Worm (Caenorhabditis elegans) whole organism, L3 larva: ENCODE results near the gene npp-24.

Experiments used
- R02D3.7 ChIP-seq: fragments of 150-350 bp; optimal IDR thresholded peaks from 2 replicates; lab custom pipeline; 2014; ENCODE audit warnings: missing biosample characterization, missing genetic modification characterization
- aly-2 ChIP-seq: fragments of 150-350 bp; optimal IDR thresholded peaks from 2 replicates; lab custom pipeline; 2014; ENCODE audit warnings: missing biosample characterization, missing genetic modification characterization
- ama-1 ChIP-seq: fragments of 150-350 bp; optimal IDR thresholded peaks from 2 replicates; lab custom pipeline; 2018
- ceh-82 ChIP-seq: fragments of 150-350 bp; optimal IDR thresholded peaks from 2 replicates; lab custom pipeline; 2014; ENCODE audit warnings: missing biosample characterization, missing genetic modification characterization
- daf-12 ChIP-seq: fragments of 150-350 bp; optimal IDR thresholded peaks from 2 replicates; lab custom pipeline; 2014; ENCODE audit warnings: missing biosample characterization, missing genetic modification reagents, missing genetic modification characterization
- egl-5 ChIP-seq: fragments of 150-350 bp; optimal IDR thresholded peaks from 2 replicates; lab custom pipeline; 2017; ENCODE audit warnings: missing biosample characterization, missing genetic modification reagents, missing genetic modification characterization, inconsistent platforms
- elt-1 ChIP-seq: fragments of 150-350 bp; optimal IDR thresholded peaks from 2 replicates; lab custom pipeline; 2014; ENCODE audit warnings: missing biosample characterization, missing genetic modification characterization
- elt-2 ChIP-seq: sonication (generic microtip); optimal IDR thresholded peaks from 2 replicates; lab custom pipeline; 2016; ENCODE audit warnings: missing genetic modification reagents, mild to moderate bottlenecking, missing genetic modification characterization, missing compliant biosample characterization
- elt-3 ChIP-seq, 3 experiments: fragments of 150-350 bp in 1 of 3; sonication (generic microtip) in 2 of 3; optimal IDR thresholded peaks; 2 replicates in 2 of 3; 4 replicates in 1 of 3; lab custom pipeline; 2014 to 2017; ENCODE audit warnings: missing biosample characterization in 3 of 3, missing genetic modification characterization in 3 of 3
- fos-1 ChIP-seq: fragments of 150-350 bp; optimal IDR thresholded peaks from 2 replicates; lab custom pipeline; 2014; ENCODE audit warnings: missing biosample characterization, missing genetic modification characterization
- lin-39 ChIP-seq: fragments of 150-350 bp; optimal IDR thresholded peaks from 2 replicates; lab custom pipeline; 2018; ENCODE audit warnings: missing biosample characterization, missing genetic modification reagents, missing genetic modification characterization
- mml-1 ChIP-seq: fragments of 150-350 bp; sonication (generic microtip); optimal IDR thresholded peaks from 3 replicates; lab custom pipeline; 2014; ENCODE audit warnings: missing biosample characterization, missing genetic modification characterization
- nfya-1 ChIP-seq: sonication (generic microtip); optimal IDR thresholded peaks from 2 replicates; lab custom pipeline; 2017; ENCODE audit warnings: missing genetic modification characterization, mild to moderate bottlenecking, missing compliant biosample characterization, antibody characterized with exemption, moderate library complexity; ENCODE audit not compliant: insufficient read depth
- nhr-11 ChIP-seq: fragments of 150-350 bp; optimal IDR thresholded peaks from 2 replicates; lab custom pipeline; 2014; ENCODE audit warnings: missing biosample characterization, missing genetic modification characterization
- nhr-12 ChIP-seq: fragments of 150-350 bp; optimal IDR thresholded peaks from 2 replicates; lab custom pipeline; 2014; ENCODE audit warnings: missing biosample characterization, missing genetic modification characterization
- nhr-237 ChIP-seq: fragments of 150-350 bp; optimal IDR thresholded peaks from 2 replicates; lab custom pipeline; 2014; ENCODE audit warnings: missing biosample characterization, missing genetic modification characterization
- nhr-43 ChIP-seq: sonication (generic microtip); optimal IDR thresholded peaks from 2 replicates; lab custom pipeline; 2016; ENCODE audit warnings: mild to moderate bottlenecking, missing genetic modification characterization, missing compliant biosample characterization; ENCODE audit not compliant: poor library complexity, severe bottlenecking
- nhr-67 ChIP-seq: fragments of 150-350 bp; optimal IDR thresholded peaks from 2 replicates; lab custom pipeline; 2014; ENCODE audit warnings: missing biosample characterization, missing genetic modification characterization
- pha-4 ChIP-seq: fragments of 150-350 bp; optimal IDR thresholded peaks from 2 replicates; lab custom pipeline; 2014; ENCODE audit warnings: missing biosample characterization, missing genetic modification reagents, missing genetic modification characterization
- pqm-1 ChIP-seq: fragments of 150-350 bp; optimal IDR thresholded peaks from 2 replicates; lab custom pipeline; 2017; ENCODE audit warnings: missing biosample characterization, missing genetic modification characterization, inconsistent platforms
- sea-2 ChIP-seq: fragments of 150-350 bp; sonication (generic microtip); optimal IDR thresholded peaks from 4 replicates; lab custom pipeline; 2014; ENCODE audit warnings: missing biosample characterization, missing genetic modification reagents, missing genetic modification characterization
- skn-1 ChIP-seq: fragments of 150-350 bp; optimal IDR thresholded peaks from 2 replicates; lab custom pipeline; 2014; ENCODE audit warnings: missing biosample characterization, missing genetic modification characterization
- snpc-4 ChIP-seq: fragments of 150-350 bp; optimal IDR thresholded peaks from 2 replicates; lab custom pipeline; 2014; ENCODE audit warnings: missing biosample characterization, missing genetic modification characterization
- tbx-2 ChIP-seq: sonication (generic microtip); optimal IDR thresholded peaks from 2 replicates; lab custom pipeline; 2016; ENCODE audit warnings: mild to moderate bottlenecking, missing genetic modification characterization, missing compliant biosample characterization
- unc-39 ChIP-seq: sonication (generic microtip); optimal IDR thresholded peaks from 4 replicates; lab custom pipeline; 2017; ENCODE audit warnings: missing biosample characterization, missing genetic modification characterization
- unc-62 ChIP-seq: fragments of 150-350 bp; sonication (generic microtip); optimal IDR thresholded peaks from 4 replicates; lab custom pipeline; 2014; ENCODE audit warnings: missing biosample characterization, missing genetic modification reagents, missing genetic modification characterization
- zag-1 ChIP-seq: fragments of 150-350 bp; optimal IDR thresholded peaks from 2 replicates; lab custom pipeline; 2014; ENCODE audit warnings: missing biosample characterization, missing genetic modification characterization
- ztf-11 ChIP-seq: fragments of 150-350 bp; optimal IDR thresholded peaks from 2 replicates; lab custom pipeline; 2014; ENCODE audit warnings: missing biosample characterization, missing genetic modification characterization
- ztf-4 ChIP-seq: fragments of 150-350 bp; optimal IDR thresholded peaks from 2 replicates; lab custom pipeline; 2014; ENCODE audit warnings: missing biosample characterization, missing genetic modification characterization

Gene npp-24

ce11 chrII:5544764-5545163 is 39.1 kb downstream of the npp-24 start, which contains the start of gene ins-13:
Gene ins-13 (minus strand): TSS chrII:5544864.
- TF ChIP-seq daf-12 (tag; lab: Kevin White, UChicago) (no peak), mml-1 (tag; lab: Kevin White, UChicago) (no peak), elt-3 (tag; optimal IDR thresholded peaks at IDR 0.05; lab: Kevin White, UChicago) (no peak)

- TF ChIP-seq nhr-43 (tag; lab: Kevin White, UChicago): peak; percentile 18
- TF ChIP-seq daf-12 (tag; lab: Kevin White, UChicago): no peak
- TF ChIP-seq nfya-1 (tag; lab: Kevin White, UChicago): peak; percentile 35
- TF ChIP-seq, all 47 proteins: peak for 2
Measured at ce11 chrII:5547442-5547894, 41.8 kb downstream of the npp-24 start, which contains the start of gene acdh-2. Gene acdh-2 (minus strand): TSS chrII:5547492.

ce11 chrII:5549746-5550145 is 44.1 kb downstream of the npp-24 start, which contains the start of gene C17C3.6:
Gene C17C3.6 (plus strand): TSS chrII:5550046.
- TF ChIP-seq aly-2 (tag; lab: Kevin White, UChicago): no peak
- TF ChIP-seq nfya-1 (tag; lab: Kevin White, UChicago): no peak
- no peak for TF ChIP-seq nhr-11 (tag; lab: Kevin White, UChicago)
- no peak for TF ChIP-seq ceh-82
- TF ChIP-seq tbx-2 (tag; lab: Kevin White, UChicago): no peak
- no peak for TF ChIP-seq R02D3.7 (tag; lab: Kevin White, UChicago)
- no peak for TF ChIP-seq elt-2 (tag; lab: Kevin White, UChicago)
- TF ChIP-seq unc-39 (tag; lab: Kevin White, UChicago): no peak
- TF ChIP-seq ztf-11 (tag; lab: Kevin White, UChicago): no peak
- TF ChIP-seq daf-12 (tag; lab: Kevin White, UChicago): no peak
- no peak for TF ChIP-seq sea-2 (GFP tag; lab: Kevin White, UChicago)
- no peak for TF ChIP-seq nhr-237 (tag; lab: Kevin White, UChicago)
- no peak for TF ChIP-seq nhr-43 (tag; lab: Kevin White, UChicago)
- no peak for TF ChIP-seq zag-1 (tag; lab: Kevin White, UChicago)
- TF ChIP-seq nhr-12 (tag; lab: Kevin White, UChicago): no peak
- TF ChIP-seq snpc-4: no peak
- no peak for TF ChIP-seq nhr-67
- TF ChIP-seq egl-5 (tag; lab: Kevin White, UChicago): no peak
- no peak for TF ChIP-seq ama-1 (lab: Kevin White, UChicago)

ce11 chrII:5551517-5551916 is 45.8 kb downstream of the npp-24 start, which contains the start of gene C17C3.5:
Gene C17C3.5 (plus strand): TSS chrII:5551817.
- no peak for TF ChIP-seq skn-1 (tag; lab: Kevin White, UChicago)
- no peak for TF ChIP-seq ztf-11 (tag; lab: Kevin White, UChicago)
- TF ChIP-seq unc-39 (tag; lab: Kevin White, UChicago): no peak
- TF ChIP-seq mml-1 (tag; lab: Kevin White, UChicago): no peak
- no peak for TF ChIP-seq nfya-1 (tag; lab: Kevin White, UChicago)

ce11 chrII:5553531-5553930 is 47.9 kb downstream of the npp-24 start:
- no peak for TF ChIP-seq nhr-11 (tag; lab: Kevin White, UChicago)
- TF ChIP-seq snpc-4: no peak
- no peak for TF ChIP-seq unc-62
- peak; percentile 95 for TF ChIP-seq pqm-1
- no peak for TF ChIP-seq lin-39 (tag; lab: Kevin White, UChicago)
- TF ChIP-seq elt-2 (tag; lab: Kevin White, UChicago): peak; percentile 92
- peak; percentile 67 for TF ChIP-seq pha-4

ce11 chrII:5554317-5554716 is 48.6 kb downstream of the npp-24 start, which contains the start of gene ins-12:
Gene ins-12 (plus strand): TSS chrII:5554617.
- TF ChIP-seq elt-1 (no peak), fos-1 (tag; lab: Kevin White, UChicago) (no peak), elt-3 (tag; optimal IDR thresholded peaks at IDR 0.05; lab: Kevin White, UChicago) (no peak), unc-62 (no peak), tbx-2 (tag; lab: Kevin White, UChicago) (no peak), ztf-4 (tag; lab: Kevin White, UChicago) (no peak)
